Fruit fly (Drosophila melanogaster) whole organism, pupa: ENCODE data around the gene ProRS-m.

ENCODE experiments used
- CG10348 ChIP-seq: fragments of 200-800 bp; sonication (Bioruptor generic); IDR thresholded peaks from 2 replicates; pipeline ENCODE4 v1.3.6; 2022; ENCODE audit warnings: missing biosample characterization, missing genetic modification characterization
- CG12605 ChIP-seq: fragments of 200-800 bp; sonication (Bioruptor generic); IDR thresholded peaks from 2 replicates; pipeline ENCODE4 v1.3.6; 2022; ENCODE audit warnings: missing biosample characterization, missing genetic modification characterization
- CG13204 ChIP-seq: fragments of 200-800 bp; sonication (Bioruptor generic); optimal IDR thresholded peaks from 2 replicates; lab custom pipeline; 2018; ENCODE audit warnings: missing biosample characterization, mild to moderate bottlenecking, missing genetic modification characterization, moderate library complexity
- CG14655 ChIP-seq: fragments of 200-800 bp; sonication (Bioruptor generic); optimal IDR thresholded peaks from 3 replicates; lab custom pipeline; 2017; ENCODE audit warnings: mild to moderate bottlenecking, missing biosample characterization, missing genetic modification reagents, missing genetic modification characterization
- CG15710 ChIP-seq: fragments of 200-800 bp; sonication (Bioruptor generic); optimal IDR thresholded peaks from 2 replicates; lab custom pipeline; 2018; ENCODE audit warnings: missing biosample characterization, mild to moderate bottlenecking, missing genetic modification characterization, moderate library complexity
- CG17806 ChIP-seq: fragments of 200-800 bp; sonication (Bioruptor generic); optimal IDR thresholded peaks from 2 replicates; lab custom pipeline; 2018; ENCODE audit warnings: missing biosample characterization, mild to moderate bottlenecking, missing genetic modification characterization, moderate library complexity
- CG32121 ChIP-seq: fragments of 200-800 bp; sonication (Bioruptor generic); IDR thresholded peaks from 2 replicates; pipeline ENCODE4 v1.3.6; 2022; ENCODE audit warnings: missing biosample characterization, missing genetic modification characterization
- CG34367 ChIP-seq: fragments of 200-800 bp; sonication (Bioruptor generic); optimal IDR thresholded peaks from 2 replicates; lab custom pipeline; 2018; ENCODE audit warnings: missing biosample characterization, mild to moderate bottlenecking, missing genetic modification characterization
- CG4496 ChIP-seq: fragments of 200-800 bp; sonication (Bioruptor generic); IDR thresholded peaks from 3 replicates; pipeline ENCODE4 v1.3.6; 2022; ENCODE audit warnings: missing biosample characterization, missing genetic modification characterization
- CG8159 ChIP-seq: fragments of 200-800 bp; sonication (Bioruptor generic); optimal IDR thresholded peaks from 3 replicates; lab custom pipeline; 2018; ENCODE audit warnings: missing biosample characterization, mild to moderate bottlenecking, missing genetic modification characterization, moderate library complexity
- CG8301 ChIP-seq: fragments of 200-800 bp; sonication (Bioruptor generic); optimal IDR thresholded peaks from 2 replicates; lab custom pipeline; 2018; ENCODE audit warnings: missing biosample characterization, mild to moderate bottlenecking, missing genetic modification characterization
- CG9948 ChIP-seq: fragments of 200-800 bp; sonication (Bioruptor generic); optimal IDR thresholded peaks from 2 replicates; lab custom pipeline; 2018; ENCODE audit warnings: missing biosample characterization, mild to moderate bottlenecking, missing genetic modification characterization, moderate library complexity
- D1 ChIP-seq: fragments of 200-800 bp; sonication (Bioruptor generic); optimal IDR thresholded peaks from 2 replicates; lab custom pipeline; 2018; ENCODE audit warnings: missing biosample characterization, mild to moderate bottlenecking, missing genetic modification characterization, moderate library complexity
- EcR ChIP-seq: fragments of 200-800 bp; sonication (Bioruptor generic); optimal IDR thresholded peaks from 3 replicates; lab custom pipeline; 2019; ENCODE audit warnings: missing biosample characterization, missing genetic modification characterization, mild to moderate bottlenecking, moderate library complexity, missing genetic modification reagents
- Ets98B ChIP-seq: fragments of 200-800 bp; sonication (Bioruptor generic); IDR thresholded peaks from 2 replicates; pipeline ENCODE4 v1.3.6; 2022; ENCODE audit warnings: missing biosample characterization, missing genetic modification characterization
- Pif1A ChIP-seq: fragments of 200-800 bp; sonication (Bioruptor generic); optimal IDR thresholded peaks from 3 replicates; lab custom pipeline; 2016; ENCODE audit warnings: missing biosample characterization, missing genetic modification characterization
- Pif1B ChIP-seq: fragments of 200-800 bp; sonication (Bioruptor generic); optimal IDR thresholded peaks from 3 replicates; lab custom pipeline; 2016; ENCODE audit warnings: missing biosample characterization, missing genetic modification characterization
- Snoo ChIP-seq: fragments of 200-800 bp; sonication (Bioruptor generic); optimal IDR thresholded peaks from 3 replicates; lab custom pipeline; 2017; ENCODE audit warnings: missing biosample characterization, mild to moderate bottlenecking, missing genetic modification characterization, inconsistent platforms
- fd96Ca ChIP-seq: fragments of 200-800 bp; sonication (Bioruptor generic); IDR thresholded peaks from 3 replicates; pipeline ENCODE4 v1.3.6; 2022; ENCODE audit warnings: missing biosample characterization, missing genetic modification characterization
- gl ChIP-seq: fragments of 200-800 bp; sonication (Bioruptor generic); optimal IDR thresholded peaks from 2 replicates; lab custom pipeline; 2018; ENCODE audit warnings: missing biosample characterization, mild to moderate bottlenecking, missing genetic modification characterization
- rn ChIP-seq: fragments of 200-800 bp; sonication (Bioruptor generic); IDR thresholded peaks from 2 replicates; pipeline ENCODE4 v1.3.6; 2022; ENCODE audit warnings: missing biosample characterization, missing genetic modification characterization

The ProRS-m gene

dm6 chr3L:2651800-2652199, at the start of gene ProRS-m, which contains the start of the genes CG42304 and Snup:
ProRS-m (minus strand) TSS chr3L:2651850.
CG42304 (plus strand) TSS chr3L:2652088.
Snup (plus strand) TSS chr3L:2652088.
- TF ChIP-seq Pif1B (GFP tag; lab: Kevin White, UChicago), result no peak
- peak; percentile 39; the same call in 1 of the 2 replicates for TF ChIP-seq rn (GFP tag; lab: Robert Waterston, UW)
- TF ChIP-seq CG15710, result peak; percentile 59
- peak; percentile 68 for TF ChIP-seq CG8159 (tag; lab: Kevin White, UChicago)
- TF ChIP-seq CG4496 (GFP tag; lab: Robert Waterston, UW), result peak; percentile 62; the same call in 2 of the 3 replicates
- no peak for TF ChIP-seq CG10348 (GFP tag; lab: Robert Waterston, UW)
- 0 out of 2 replicates have a peak, but pooled peaks have one; percentile 21 for TF ChIP-seq Ets98B (GFP tag; lab: Robert Waterston, UW)

dm6 chr3L:2661322-2661721, 9.7 kb upstream of the ProRS-m start, which contains the start of gene CG33234:
CG33234 (plus strand) TSS chr3L:2661622.
- TF ChIP-seq CG32121 (no peak), CG14655 (GFP tag; lab: Kevin White, UChicago) (no peak), CG17806 (tag; lab: Kevin White, UChicago) (no peak), CG12605 (GFP tag; lab: Robert Waterston, UW) (no peak), EcR (no peak), CG4496 (GFP tag; lab: Robert Waterston, UW) (no peak), fd96Ca (GFP tag; lab: Robert Waterston, UW) (no peak), CG10348 (GFP tag; lab: Robert Waterston, UW) (no peak), rn (GFP tag; lab: Robert Waterston, UW) (no peak), Pif1B (GFP tag; lab: Kevin White, UChicago) (no peak), CG8159 (tag; lab: Kevin White, UChicago) (no peak), CG9948 (no peak), CG15710 (no peak), CG34367 (tag; lab: Kevin White, UChicago) (no peak), CG13204 (GFP tag; lab: Kevin White, UChicago) (no peak), Pif1A (GFP tag; lab: Kevin White, UChicago) (no peak)

dm6 chr3L:2659339-2659738, 7.7 kb upstream of the ProRS-m start, which contains the start of gene CG33233:
CG33233 (plus strand) TSS chr3L:2659639.
- TF ChIP-seq CG10348 (GFP tag; lab: Robert Waterston, UW), result no peak
- no peak for TF ChIP-seq CG14655 (GFP tag; lab: Kevin White, UChicago)
- no peak for TF ChIP-seq EcR
- TF ChIP-seq gl (tag; lab: Kevin White, UChicago), result no peak
- no peak for TF ChIP-seq CG4496 (GFP tag; lab: Robert Waterston, UW)

dm6 chr3L:2647523-2648378, 3.9 kb downstream of the ProRS-m start, which contains the start of gene CG1246:
CG1246 (plus strand) TSS chr3L:2648048.
- no peak for TF ChIP-seq EcR
- TF ChIP-seq D1 (tag; lab: Kevin White, UChicago), result no peak
- TF ChIP-seq Pif1B (GFP tag; lab: Kevin White, UChicago), result no peak
- TF ChIP-seq CG32121, result no peak
- TF ChIP-seq CG12605 (GFP tag; lab: Robert Waterston, UW), result no peak
- TF ChIP-seq CG8301, result no peak
- no peak for TF ChIP-seq CG9948
- no peak for TF ChIP-seq CG34367 (tag; lab: Kevin White, UChicago)
- TF ChIP-seq fd96Ca (GFP tag; lab: Robert Waterston, UW), result no peak
- no peak for TF ChIP-seq Pif1A (GFP tag; lab: Kevin White, UChicago)
- TF ChIP-seq Ets98B (GFP tag; lab: Robert Waterston, UW), result no peak
- no peak for TF ChIP-seq CG8159 (tag; lab: Kevin White, UChicago)
- no peak for TF ChIP-seq CG14655 (GFP tag; lab: Kevin White, UChicago)
- TF ChIP-seq CG15710, result no peak
- TF ChIP-seq rn (GFP tag; lab: Robert Waterston, UW), result no peak

dm6 chr3L:2645068-2645467, 6.6 kb downstream of the ProRS-m start, which contains the start of gene CG1143:
CG1143 (plus strand) TSS chr3L:2645368.
- no peak for TF ChIP-seq fd96Ca (GFP tag; lab: Robert Waterston, UW)
- no peak for TF ChIP-seq D1 (tag; lab: Kevin White, UChicago)
- no peak for TF ChIP-seq Pif1B (GFP tag; lab: Kevin White, UChicago)

- TF ChIP-seq CG9948, result no peak
- TF ChIP-seq CG15710, result no peak
- TF ChIP-seq Snoo, result no peak
- TF ChIP-seq CG10348 (GFP tag; lab: Robert Waterston, UW), result no peak
- TF ChIP-seq CG8301, result no peak
- TF ChIP-seq CG13204 (GFP tag; lab: Kevin White, UChicago), result no peak
- no peak for TF ChIP-seq Pif1B (GFP tag; lab: Kevin White, UChicago)
- no peak for TF ChIP-seq CG34367 (tag; lab: Kevin White, UChicago)
- no peak for TF ChIP-seq Pif1A (GFP tag; lab: Kevin White, UChicago)
- TF ChIP-seq Ets98B (GFP tag; lab: Robert Waterston, UW), result no peak
- TF ChIP-seq rn (GFP tag; lab: Robert Waterston, UW), result no peak
Observed at dm6 chr3L:2643324-2643723, 8.3 kb downstream of the ProRS-m start, which contains the start of gene CG14949. CG14949 (minus strand) TSS chr3L:2643424.
